Worm (Caenorhabditis elegans) whole organism, L4 larva: Measurements from ENCODE around the gene twk-8.

Experiments
- Y105C5A.15 ChIP-seq: fragments of 200-800 bp; sonication (Bioruptor generic); IDR thresholded peaks from 2 replicates; pipeline ENCODE4 v1.3.6; 2022; ENCODE audit warnings: missing genetic modification characterization, missing compliant biosample characterization
- jun-1 ChIP-seq: fragments of 150-350 bp; optimal IDR thresholded peaks from 2 replicates; lab custom pipeline; 2014; ENCODE audit warnings: missing biosample characterization, missing genetic modification reagents, missing genetic modification characterization
- nhr-237 ChIP-seq: sonication (generic microtip); optimal IDR thresholded peaks from 2 replicates; lab custom pipeline; 2017; ENCODE audit warnings: missing biosample characterization, missing genetic modification characterization
- nhr-76 ChIP-seq: fragments of 150-350 bp; optimal IDR thresholded peaks from 2 replicates; lab custom pipeline; 2014; ENCODE audit warnings: missing biosample characterization, missing genetic modification characterization

DNA sequence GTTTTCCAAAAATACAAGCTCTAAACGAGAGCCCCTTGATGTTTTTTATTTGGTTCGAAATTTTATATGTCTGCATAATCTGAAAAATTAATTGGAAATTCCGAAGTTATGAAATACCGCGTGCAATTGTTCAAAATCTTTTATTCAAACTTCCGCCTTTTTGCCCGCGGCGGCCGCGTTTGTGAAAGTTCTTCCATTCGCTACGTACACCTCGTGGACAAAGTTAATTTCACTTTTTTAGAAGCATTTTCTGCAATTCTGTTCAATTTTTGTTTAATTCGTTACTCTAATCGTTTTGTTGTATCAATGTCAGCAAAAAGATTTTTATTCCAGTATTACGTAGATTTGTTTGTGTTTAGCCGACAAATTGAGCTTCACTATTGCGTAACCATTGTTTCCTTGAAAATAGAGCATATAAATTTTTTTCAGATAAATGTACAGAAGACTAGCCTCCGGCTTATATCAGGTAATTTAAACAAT is 7.9 kb upstream of the twk-8 start, which contains the start of gene mppb-1:
- TF ChIP-seq nhr-76 (tag; lab: Kevin White, UChicago) = no peak
- TF ChIP-seq jun-1 = no peak
- no peak for TF ChIP-seq nhr-237 (tag; lab: Kevin White, UChicago)
- TF ChIP-seq Y105C5A.15 (GFP tag; lab: Robert Waterston, UW) = 0 out of 2 replicates have a peak, but pooled peaks have one; percentile 30
